Fruit fly (Drosophila melanogaster): Measurements from ENCODE around the gene brm.

dm6 chr3L:15967588-15968500, 14.8 kb downstream of the brm start, which contains the start of the genes Brr2 and CG10516:
- TF ChIP-seq pan (optimal IDR thresholded peaks at IDR 0.05) (no peak), usp (GFP tag; optimal IDR thresholded peaks at IDR 0.05) (no peak), Dll (optimal IDR thresholded peaks at IDR 0.05) (no peak), psq (optimal IDR thresholded peaks at IDR 0.05) (no peak), CG8478 (optimal IDR thresholded peaks at IDR 0.05) (no peak), EcR (GFP tag; optimal IDR thresholded peaks at IDR 0.05) (no peak)

Data from whole organism.